Worm (Caenorhabditis elegans): ENCODE results near the gene M02H5.8.

The M02H5.8 gene

DNA sequence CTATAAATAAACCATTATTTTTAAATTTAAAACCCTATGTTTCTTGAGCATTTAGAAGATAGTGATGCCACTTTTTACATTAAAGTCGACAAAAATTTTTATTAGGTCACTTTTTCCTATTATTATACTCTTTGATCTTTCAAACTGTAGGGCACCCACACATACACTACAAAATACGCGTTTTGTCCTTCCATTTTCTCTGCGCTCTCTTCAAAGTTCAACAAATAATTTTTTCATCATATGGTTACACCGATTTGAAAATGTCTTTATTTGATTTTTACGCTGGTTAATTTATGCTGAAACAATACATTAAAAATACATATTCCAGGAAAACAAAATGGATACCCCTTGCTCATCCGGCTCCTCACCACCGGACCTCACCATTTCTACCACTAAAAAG lies 12.5 kb downstream of the M02H5.8 start, which contains the start of gene nhr-202:
nhr-202 (plus strand) TSS at position 326 of the 400 bp plus-strand sequence.
- TF ChIP-seq nhr-11 (tag; optimal IDR thresholded peaks at IDR 0.05), result no peak
- TF ChIP-seq lin-35 (GFP tag; optimal IDR thresholded peaks at IDR 0.05), result peak in 1 of 2 experiments; percentile 11
- no peak for TF ChIP-seq unc-98 (GFP tag; IDR thresholded peaks at IDR 0.05)
- no peak for TF ChIP-seq tlp-1 (tag; optimal IDR thresholded peaks at IDR 0.05)
- no peak for TF ChIP-seq tbx-2 (tag; optimal IDR thresholded peaks at IDR 0.05)
- TF ChIP-seq F16B12.6 (tag; optimal IDR thresholded peaks at IDR 0.05), result no peak
- peak; percentile 66 for TF ChIP-seq nhr-20 (tag; optimal IDR thresholded peaks at IDR 0.05)
- peak; percentile 29 for TF ChIP-seq snu-23 (GFP tag; optimal IDR thresholded peaks at IDR 0.05)
- no peak for TF ChIP-seq irx-1 (tag; optimal IDR thresholded peaks at IDR 0.05)
- no peak for TF ChIP-seq skn-1 (tag; optimal IDR thresholded peaks at IDR 0.05)
- TF ChIP-seq zag-1 (tag; optimal IDR thresholded peaks at IDR 0.05), result no peak
- no peak for TF ChIP-seq egl-13 (tag; optimal IDR thresholded peaks at IDR 0.05)
- TF ChIP-seq ceh-82 (tag; optimal IDR thresholded peaks at IDR 0.05), result no peak
- peak in 1 of 2 experiments; percentile 5 for TF ChIP-seq lsy-2 (tag; optimal IDR thresholded peaks at IDR 0.05)
- no peak for TF ChIP-seq efl-3 (GFP tag; optimal IDR thresholded peaks at IDR 0.05)
- TF ChIP-seq fkh-10 (GFP tag; optimal IDR thresholded peaks at IDR 0.05), result no peak
- no peak for TF ChIP-seq aly-2 (tag; optimal IDR thresholded peaks at IDR 0.05)
- TF ChIP-seq lir-3 (tag; optimal IDR thresholded peaks at IDR 0.05; ENCODE audit: poor library complexity), result no peak
- no peak for TF ChIP-seq Y116A8C.19 (tag; optimal IDR thresholded peaks at IDR 0.05; ENCODE audit: borderline replicate concordance)
- TF ChIP-seq unc-130 (tag; optimal IDR thresholded peaks at IDR 0.05), result no peak
- no peak for TF ChIP-seq aha-1 (tag; optimal IDR thresholded peaks at IDR 0.05)
- TF ChIP-seq ceh-8 (GFP tag; optimal IDR thresholded peaks at IDR 0.05), result no peak
- peak; percentile 25 for TF ChIP-seq mep-1 (tag; optimal IDR thresholded peaks at IDR 0.05)
- no peak for TF ChIP-seq rnt-1 (tag; optimal IDR thresholded peaks at IDR 0.05)
- TF ChIP-seq efl-1 (optimal IDR thresholded peaks at IDR 0.05), result no peak
- TF ChIP-seq efl-1 (GFP tag; optimal IDR thresholded peaks at IDR 0.05 in 1 of 2), result peak in 1 of 2 experiments; percentile 8
- no peak for TF ChIP-seq pax-3 (tag; optimal IDR thresholded peaks at IDR 0.05)
- TF ChIP-seq nhr-85 (tag), result peak; percentile 70
- TF ChIP-seq nhr-71 (tag; optimal IDR thresholded peaks at IDR 0.05), result peak; percentile 39
- no peak for TF ChIP-seq unc-30 (tag; optimal IDR thresholded peaks at IDR 0.05)
- no peak for TF ChIP-seq lin-39 (tag; optimal IDR thresholded peaks at IDR 0.05)
- no peak for TF ChIP-seq blmp-1 (tag; optimal IDR thresholded peaks at IDR 0.05)
- no peak for TF ChIP-seq ceh-63 (GFP tag; optimal IDR thresholded peaks at IDR 0.05)
- no peak for TF ChIP-seq nhr-28 (tag; optimal IDR thresholded peaks at IDR 0.05)
- peak; percentile 24 for TF ChIP-seq elt-2 (tag; optimal IDR thresholded peaks at IDR 0.05)
- no peak for TF ChIP-seq egl-27 (tag; optimal IDR thresholded peaks at IDR 0.05)

DNA sequence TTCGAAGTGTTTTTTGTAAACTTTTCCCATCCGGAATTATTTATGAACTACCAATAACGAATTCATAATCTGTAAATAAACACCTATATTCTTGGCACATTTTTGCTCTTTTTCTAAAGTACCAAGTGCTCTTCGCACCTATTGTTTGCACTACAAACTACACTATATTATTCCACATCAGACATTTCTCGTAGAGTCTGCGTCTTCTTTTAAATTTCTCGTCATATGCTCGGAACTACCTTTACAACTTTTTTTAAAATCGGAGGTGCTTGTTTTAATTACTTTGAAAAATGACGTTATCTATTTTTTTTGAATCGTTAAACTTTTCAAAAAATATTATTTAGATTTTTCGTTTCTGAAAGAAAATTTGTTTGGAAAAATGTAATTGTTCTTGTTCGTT lies 15.0 kb downstream of the M02H5.8 start, which contains the start of gene nhr-201:
nhr-201 (plus strand) TSS at position 29 of the 400 bp plus-strand sequence.
- TF ChIP-seq nhr-71 (tag; optimal IDR thresholded peaks at IDR 0.05) (peak; percentile 10), efl-1 (optimal IDR thresholded peaks at IDR 0.05) (no peak), efl-1 (GFP tag; optimal IDR thresholded peaks at IDR 0.05 in 1 of 2) (peak in 1 of 2 experiments; percentile 84), mep-1 (tag; optimal IDR thresholded peaks at IDR 0.05) (no peak), dpl-1 (GFP tag; optimal IDR thresholded peaks at IDR 0.05) (no peak), nhr-20 (tag; optimal IDR thresholded peaks at IDR 0.05) (peak; percentile 85), elt-2 (tag; optimal IDR thresholded peaks at IDR 0.05) (peak; percentile 19)

DNA sequence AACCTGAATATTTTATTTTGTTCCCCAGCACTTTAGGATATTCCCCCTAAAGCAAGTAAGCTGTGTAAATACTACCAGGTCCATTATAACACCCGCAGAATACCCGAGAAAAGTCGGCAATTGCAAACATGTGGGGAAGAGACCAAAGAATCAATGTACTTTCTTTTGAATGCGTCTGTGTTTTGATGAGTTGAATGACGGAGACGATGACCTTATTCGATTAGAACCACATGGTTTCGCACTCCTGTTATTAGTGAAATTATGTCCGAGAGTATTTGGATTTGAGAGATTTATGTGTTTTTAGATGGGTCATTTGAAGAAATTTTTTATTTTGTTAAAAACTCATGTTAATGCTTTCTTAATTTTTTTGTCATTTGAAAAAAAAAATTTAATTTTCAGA lies 15.6 kb downstream of the M02H5.8 start:
- no peak for TF ChIP-seq egl-13 (tag; optimal IDR thresholded peaks at IDR 0.05)
- TF ChIP-seq blmp-1 (tag; optimal IDR thresholded peaks at IDR 0.05), result peak; percentile 89
- TF ChIP-seq nhr-47 (tag; optimal IDR thresholded peaks at IDR 0.05), result no peak
- TF ChIP-seq unc-98 (GFP tag; IDR thresholded peaks at IDR 0.05), result no peak
- no peak for TF ChIP-seq ceh-90 (tag; optimal IDR thresholded peaks at IDR 0.05)
- no peak for TF ChIP-seq fos-1 (tag; optimal IDR thresholded peaks at IDR 0.05)
- peak; percentile 4 for TF ChIP-seq nhr-20 (tag; optimal IDR thresholded peaks at IDR 0.05)
- TF ChIP-seq zag-1 (tag; optimal IDR thresholded peaks at IDR 0.05), result no peak
- TF ChIP-seq fkh-10 (GFP tag; optimal IDR thresholded peaks at IDR 0.05), result no peak
- no peak for TF ChIP-seq ceh-82 (tag; optimal IDR thresholded peaks at IDR 0.05)
- TF ChIP-seq ceh-8 (GFP tag; optimal IDR thresholded peaks at IDR 0.05), result no peak
- TF ChIP-seq nhr-71 (tag; optimal IDR thresholded peaks at IDR 0.05), result peak; percentile 45
- TF ChIP-seq mep-1 (tag; optimal IDR thresholded peaks at IDR 0.05), result peak; percentile 2
- no peak for TF ChIP-seq ceh-88 (GFP tag; IDR thresholded peaks at IDR 0.05)
- peak; percentile 10 for TF ChIP-seq lin-13 (GFP tag; optimal IDR thresholded peaks at IDR 0.05)
- no peak for TF ChIP-seq nhr-11 (tag; optimal IDR thresholded peaks at IDR 0.05)
- TF ChIP-seq nhr-85 (tag), result peak; percentile 78
- no peak for TF ChIP-seq C04F5.9 (tag; optimal IDR thresholded peaks at IDR 0.05)
- TF ChIP-seq dsc-1 (tag; optimal IDR thresholded peaks at IDR 0.05), result peak; percentile 90
- peak; percentile 32 for TF ChIP-seq fkh-4 (tag; optimal IDR thresholded peaks at IDR 0.05; ENCODE audit: borderline replicate concordance)
- TF ChIP-seq lir-3 (tag; optimal IDR thresholded peaks at IDR 0.05; ENCODE audit: poor library complexity), result no peak
- no peak for TF ChIP-seq nhr-76 (tag; optimal IDR thresholded peaks at IDR 0.05)

All from whole organism, L1 larva.